Worm (Caenorhabditis elegans) whole organism, early embryonic: ENCODE results near the gene C04B4.1.

Experiments used
- B0310.2 ChIP-seq: sonication (generic microtip); optimal IDR thresholded peaks from 2 replicates; lab custom pipeline; 2016; ENCODE audit warnings: mild to moderate bottlenecking, missing genetic modification characterization, missing compliant biosample characterization
- ama-1 ChIP-seq: fragments of 150-350 bp; optimal IDR thresholded peaks from 2 replicates; lab custom pipeline; 2014
- flt-1 ChIP-seq: fragments of 200-800 bp; sonication (Bioruptor generic); IDR thresholded peaks from 2 replicates; pipeline ENCODE4 v1.3.6; 2022; ENCODE audit warnings: missing genetic modification characterization, missing compliant biosample characterization
- hmbx-1 ChIP-seq: sonication (generic microtip); optimal IDR thresholded peaks from 2 replicates; lab custom pipeline; 2016; ENCODE audit warnings: mild to moderate bottlenecking, missing genetic modification characterization, missing compliant biosample characterization
- scrt-1 ChIP-seq: fragments of 200-800 bp; sonication (Bioruptor generic); IDR thresholded peaks from 2 replicates; pipeline ENCODE4 v1.3.6; 2022; ENCODE audit warnings: missing genetic modification characterization, missing compliant biosample characterization
- tbx-37 ChIP-seq: fragments of 200-800 bp; sonication (Bioruptor generic); conservative IDR thresholded peaks from 2 replicates; pipeline ENCODE4 v1.3.6; 2022; ENCODE audit warnings: missing genetic modification reagents, missing genetic modification characterization, missing compliant biosample characterization
- tra-4 ChIP-seq: sonication (generic microtip); optimal IDR thresholded peaks from 2 replicates; lab custom pipeline; 2017; ENCODE audit warnings: missing genetic modification characterization, missing compliant biosample characterization

DNA sequence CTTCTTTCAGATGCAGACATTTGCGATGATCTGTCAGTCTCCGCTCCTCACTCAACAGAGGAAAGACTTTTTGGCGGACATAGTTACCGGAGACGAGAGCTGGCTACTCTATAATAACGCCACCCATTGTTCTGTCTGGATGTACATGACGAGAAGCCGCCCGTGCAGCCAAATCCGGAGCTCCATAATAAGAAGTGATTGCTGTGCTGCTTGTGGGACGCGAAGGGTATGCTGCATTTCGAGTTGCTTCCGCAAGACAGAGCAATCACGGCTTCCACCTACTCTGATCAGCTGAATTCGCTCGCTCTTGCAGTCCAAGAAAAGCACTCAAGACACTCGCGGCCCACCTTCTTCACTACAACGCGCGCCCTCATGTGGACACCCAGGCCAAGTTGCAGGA lies 33.2 kb downstream of the C04B4.1 start:
- no peak for TF ChIP-seq hmbx-1 (tag; lab: Kevin White, UChicago)
- TF ChIP-seq tra-4 (tag; lab: Kevin White, UChicago) = no peak
- TF ChIP-seq tbx-37 (GFP tag; lab: Robert Waterston, UW) = no peak
- TF ChIP-seq flt-1 (GFP tag; lab: Robert Waterston, UW) = no peak
- no peak for TF ChIP-seq scrt-1 (GFP tag; lab: Robert Waterston, UW)
- TF ChIP-seq ama-1 (lab: Kevin White, UChicago) = no peak
- no peak for TF ChIP-seq B0310.2
